Fruit fly (Drosophila melanogaster): ENCODE data around the gene RagA-B.

RagA-B gene

dm6 chr3R:9003600-9004223, 19.6 kb upstream of the RagA-B start, which contains the start of the genes CG31100 and CG11980 (continued):
- TF ChIP-seq gfzf (GFP tag; optimal IDR thresholded peaks at IDR 0.05) (peak; percentile 35), hth (optimal IDR thresholded peaks at IDR 0.05) (no peak), NfI (GFP tag; optimal IDR thresholded peaks at IDR 0.05) (no peak), CG6175 (GFP tag; IDR thresholded peaks at IDR 0.05) (no peak), CG11093 (GFP tag; IDR thresholded peaks at IDR 0.05) (no peak), CG13123 (GFP tag; optimal IDR thresholded peaks at IDR 0.05) (no peak), Optix (GFP tag; IDR thresholded peaks at IDR 0.05) (no peak), CG15011 (GFP tag; optimal IDR thresholded peaks at IDR 0.05) (no peak), sr (GFP tag; IDR thresholded peaks at IDR 0.05) (no peak), Mrtf (GFP tag; IDR thresholded peaks at IDR 0.05) (no peak), bab2 (GFP tag; optimal IDR thresholded peaks at IDR 0.05) (no peak), bcd (GFP tag; optimal IDR thresholded peaks at IDR 0.05) (no peak), Sin3A (optimal IDR thresholded peaks at IDR 0.05) (peak; percentile 13), NFAT (GFP tag; IDR thresholded peaks at IDR 0.05) (no peak), CHES-1-like (GFP tag; optimal IDR thresholded peaks at IDR 0.05) (peak; percentile 33), her (GFP tag; optimal IDR thresholded peaks at IDR 0.05) (no peak), Kr (GFP tag; optimal IDR thresholded peaks at IDR 0.05) (no peak), ci (GFP tag; IDR thresholded peaks at IDR 0.05) (no peak), TFAM (GFP tag; optimal IDR thresholded peaks at IDR 0.05) (no peak), Dad (GFP tag; optimal IDR thresholded peaks at IDR 0.05) (no peak), CG9817 (tag; optimal IDR thresholded peaks at IDR 0.05) (no peak), Myb (GFP tag; optimal IDR thresholded peaks at IDR 0.05) (peak; percentile 99), CG3995 (GFP tag; optimal IDR thresholded peaks at IDR 0.05) (peak; percentile 18), grn (GFP tag; optimal IDR thresholded peaks at IDR 0.05) (no peak), CG13296 (GFP tag; optimal IDR thresholded peaks at IDR 0.05) (no peak), yki (optimal IDR thresholded peaks at IDR 0.05) (no peak), CG7372 (GFP tag; IDR thresholded peaks at IDR 0.05) (no peak), Ets97D (GFP tag; optimal IDR thresholded peaks at IDR 0.05) (peak; percentile 78), BtbVII (GFP tag; optimal IDR thresholded peaks at IDR 0.05) (no peak), NC2β (GFP tag; optimal IDR thresholded peaks at IDR 0.05) (peak; percentile 18), CG34376 (GFP tag; optimal IDR thresholded peaks at IDR 0.05) (no peak), HmgZ (tag; optimal IDR thresholded peaks at IDR 0.05) (peak; percentile 56), tap (tag; optimal IDR thresholded peaks at IDR 0.05) (no peak), ttk (GFP tag; IDR thresholded peaks at IDR 0.05) (no peak), CG10321 (GFP tag; IDR thresholded peaks at IDR 0.05) (no peak), pb (GFP tag; optimal IDR thresholded peaks at IDR 0.05) (no peak), stwl (tag; optimal IDR thresholded peaks at IDR 0.05) (peak; percentile 75), slou (GFP tag; optimal IDR thresholded peaks at IDR 0.05) (no peak), CG10267 (tag; optimal IDR thresholded peaks at IDR 0.05) (peak; percentile 55), NK7.1 (GFP tag; optimal IDR thresholded peaks at IDR 0.05) (no peak), dati (GFP tag; IDR thresholded peaks at IDR 0.05) (no peak), salm (tag; optimal IDR thresholded peaks at IDR 0.05) (no peak), peb (GFP tag; IDR thresholded peaks at IDR 0.05) (no peak), CG12071 (GFP tag; optimal IDR thresholded peaks at IDR 0.05) (no peak), HLHmδ (GFP tag; optimal IDR thresholded peaks at IDR 0.05) (no peak), CG14050 (GFP tag; IDR thresholded peaks at IDR 0.05) (no peak), Max (GFP tag; optimal IDR thresholded peaks at IDR 0.05) (peak; percentile 13), Ada2b (GFP tag; IDR thresholded peaks at IDR 0.05) (no peak), zfh2 (GFP tag; optimal IDR thresholded peaks at IDR 0.05) (no peak), vfl (GFP tag; optimal IDR thresholded peaks at IDR 0.05) (no peak), repo (GFP tag; optimal IDR thresholded peaks at IDR 0.05) (no peak), CG14860 (GFP tag; IDR thresholded peaks at IDR 0.05; ENCODE audit: partially characterized antibody) (no peak; the same call in 2 of the 3 replicates), CG6854 (GFP tag; optimal IDR thresholded peaks at IDR 0.05) (no peak)
